Worm (Caenorhabditis elegans) whole organism, L3 larva: ENCODE data around the gene T05B4.12.

ENCODE experiments used
- R02D3.7 ChIP-seq: fragments of 150-350 bp; optimal IDR thresholded peaks from 2 replicates; lab custom pipeline; 2014; ENCODE audit warnings: missing biosample characterization, missing genetic modification characterization
- ZK546.5 ChIP-seq: sonication (generic microtip); optimal IDR thresholded peaks from 2 replicates; lab custom pipeline; 2017; ENCODE audit warnings: missing biosample characterization, missing genetic modification characterization
- aly-2 ChIP-seq: fragments of 150-350 bp; optimal IDR thresholded peaks from 2 replicates; lab custom pipeline; 2014; ENCODE audit warnings: missing biosample characterization, missing genetic modification characterization
- ama-1 ChIP-seq: fragments of 150-350 bp; optimal IDR thresholded peaks from 2 replicates; lab custom pipeline; 2018
- ceh-16 ChIP-seq: sonication (generic microtip); optimal IDR thresholded peaks from 2 replicates; lab custom pipeline; 2017; ENCODE audit warnings: missing biosample characterization, missing genetic modification characterization
- ceh-28 ChIP-seq: fragments of 150-350 bp; optimal IDR thresholded peaks from 2 replicates; lab custom pipeline; 2014; ENCODE audit warnings: missing biosample characterization, missing genetic modification reagents, missing genetic modification characterization
- ceh-82 ChIP-seq: fragments of 150-350 bp; optimal IDR thresholded peaks from 2 replicates; lab custom pipeline; 2014; ENCODE audit warnings: missing biosample characterization, missing genetic modification characterization
- ceh-9 ChIP-seq: sonication (generic microtip); optimal IDR thresholded peaks from 2 replicates; lab custom pipeline; 2018; ENCODE audit warnings: missing biosample characterization, missing genetic modification characterization
- daf-12 ChIP-seq: fragments of 150-350 bp; optimal IDR thresholded peaks from 2 replicates; lab custom pipeline; 2014; ENCODE audit warnings: missing biosample characterization, missing genetic modification reagents, missing genetic modification characterization
- egl-5 ChIP-seq: fragments of 150-350 bp; optimal IDR thresholded peaks from 2 replicates; lab custom pipeline; 2017; ENCODE audit warnings: missing biosample characterization, missing genetic modification reagents, missing genetic modification characterization, inconsistent platforms
- elt-1 ChIP-seq: fragments of 150-350 bp; optimal IDR thresholded peaks from 2 replicates; lab custom pipeline; 2014; ENCODE audit warnings: missing biosample characterization, missing genetic modification characterization
- elt-2 ChIP-seq: sonication (generic microtip); optimal IDR thresholded peaks from 2 replicates; lab custom pipeline; 2016; ENCODE audit warnings: missing genetic modification reagents, mild to moderate bottlenecking, missing genetic modification characterization, missing compliant biosample characterization
- elt-3 ChIP-seq, 3 experiments: fragments of 150-350 bp in 1 of 3; sonication (generic microtip) in 2 of 3; optimal IDR thresholded peaks; 2 replicates in 2 of 3; 4 replicates in 1 of 3; lab custom pipeline; 2014 to 2017; ENCODE audit warnings: missing biosample characterization in 3 of 3, missing genetic modification characterization in 3 of 3
- eor-1 ChIP-seq, 2 experiments: fragments of 150-350 bp; optimal IDR thresholded peaks; 2 replicates each; lab custom pipeline; 2014 to 2018; ENCODE audit warnings: missing biosample characterization in 2 of 2, missing genetic modification characterization in 2 of 2
- fkh-10 ChIP-seq: sonication (generic microtip); optimal IDR thresholded peaks from 2 replicates; lab custom pipeline; 2017; ENCODE audit warnings: missing biosample characterization, missing genetic modification reagents, missing genetic modification characterization
- fkh-2 ChIP-seq: fragments of 150-350 bp; optimal IDR thresholded peaks from 2 replicates; lab custom pipeline; 2014; ENCODE audit warnings: missing biosample characterization, missing genetic modification reagents, missing genetic modification characterization
- fos-1 ChIP-seq: fragments of 150-350 bp; optimal IDR thresholded peaks from 2 replicates; lab custom pipeline; 2014; ENCODE audit warnings: missing biosample characterization, missing genetic modification characterization
- hmg-11 ChIP-seq: sonication (generic microtip); optimal IDR thresholded peaks from 2 replicates; lab custom pipeline; 2016; ENCODE audit warnings: missing genetic modification characterization, missing compliant biosample characterization
- jun-1 ChIP-seq: fragments of 150-350 bp; optimal IDR thresholded peaks from 2 replicates; lab custom pipeline; 2014; ENCODE audit warnings: missing biosample characterization, missing genetic modification reagents, missing genetic modification characterization
- lin-39 ChIP-seq: fragments of 150-350 bp; optimal IDR thresholded peaks from 2 replicates; lab custom pipeline; 2018; ENCODE audit warnings: missing biosample characterization, missing genetic modification reagents, missing genetic modification characterization
- lsy-12 ChIP-seq: sonication (generic microtip); optimal IDR thresholded peaks from 2 replicates; lab custom pipeline; 2016; ENCODE audit warnings: mild to moderate bottlenecking, missing genetic modification characterization, missing compliant biosample characterization
- mml-1 ChIP-seq: fragments of 150-350 bp; sonication (generic microtip); optimal IDR thresholded peaks from 3 replicates; lab custom pipeline; 2014; ENCODE audit warnings: missing biosample characterization, missing genetic modification characterization
- nfya-1 ChIP-seq: sonication (generic microtip); optimal IDR thresholded peaks from 2 replicates; lab custom pipeline; 2017; ENCODE audit warnings: missing genetic modification characterization, mild to moderate bottlenecking, missing compliant biosample characterization, antibody characterized with exemption, moderate library complexity; ENCODE audit not compliant: insufficient read depth
- nhr-11 ChIP-seq: fragments of 150-350 bp; optimal IDR thresholded peaks from 2 replicates; lab custom pipeline; 2014; ENCODE audit warnings: missing biosample characterization, missing genetic modification characterization
- nhr-12 ChIP-seq: fragments of 150-350 bp; optimal IDR thresholded peaks from 2 replicates; lab custom pipeline; 2014; ENCODE audit warnings: missing biosample characterization, missing genetic modification characterization
- nhr-23 ChIP-seq: fragments of 150-350 bp; optimal IDR thresholded peaks from 2 replicates; lab custom pipeline; 2014; ENCODE audit warnings: missing biosample characterization, missing genetic modification reagents, missing genetic modification characterization
- nhr-237 ChIP-seq: fragments of 150-350 bp; optimal IDR thresholded peaks from 2 replicates; lab custom pipeline; 2014; ENCODE audit warnings: missing biosample characterization, missing genetic modification characterization
- nhr-43 ChIP-seq: sonication (generic microtip); optimal IDR thresholded peaks from 2 replicates; lab custom pipeline; 2016; ENCODE audit warnings: mild to moderate bottlenecking, missing genetic modification characterization, missing compliant biosample characterization; ENCODE audit not compliant: poor library complexity, severe bottlenecking
- nhr-76 ChIP-seq: fragments of 150-350 bp; sonication (generic microtip); optimal IDR thresholded peaks from 5 replicates; lab custom pipeline; 2014; ENCODE audit warnings: missing biosample characterization, missing genetic modification characterization
- nhr-77 ChIP-seq: fragments of 150-350 bp; optimal IDR thresholded peaks from 2 replicates; lab custom pipeline; 2014; ENCODE audit warnings: missing biosample characterization, missing genetic modification characterization
- pqm-1 ChIP-seq: fragments of 150-350 bp; optimal IDR thresholded peaks from 2 replicates; lab custom pipeline; 2017; ENCODE audit warnings: missing biosample characterization, missing genetic modification characterization, inconsistent platforms
- sea-2 ChIP-seq: fragments of 150-350 bp; sonication (generic microtip); optimal IDR thresholded peaks from 4 replicates; lab custom pipeline; 2014; ENCODE audit warnings: missing biosample characterization, missing genetic modification reagents, missing genetic modification characterization
- skn-1 ChIP-seq: fragments of 150-350 bp; optimal IDR thresholded peaks from 2 replicates; lab custom pipeline; 2014; ENCODE audit warnings: missing biosample characterization, missing genetic modification characterization
- tbx-2 ChIP-seq: sonication (generic microtip); optimal IDR thresholded peaks from 2 replicates; lab custom pipeline; 2016; ENCODE audit warnings: mild to moderate bottlenecking, missing genetic modification characterization, missing compliant biosample characterization
- unc-62 ChIP-seq: fragments of 150-350 bp; sonication (generic microtip); optimal IDR thresholded peaks from 4 replicates; lab custom pipeline; 2014; ENCODE audit warnings: missing biosample characterization, missing genetic modification reagents, missing genetic modification characterization
- zag-1 ChIP-seq: fragments of 150-350 bp; optimal IDR thresholded peaks from 2 replicates; lab custom pipeline; 2014; ENCODE audit warnings: missing biosample characterization, missing genetic modification characterization
- ztf-11 ChIP-seq: fragments of 150-350 bp; optimal IDR thresholded peaks from 2 replicates; lab custom pipeline; 2014; ENCODE audit warnings: missing biosample characterization, missing genetic modification characterization
- ztf-4 ChIP-seq: fragments of 150-350 bp; optimal IDR thresholded peaks from 2 replicates; lab custom pipeline; 2014; ENCODE audit warnings: missing biosample characterization, missing genetic modification characterization

Gene T05B4.12

ce11 chrV:4122415-4122814, 3.4 kb downstream of the T05B4.12 start, which contains the start of gene phat-5:
Gene phat-5 (minus strand): TSS chrV:4122515.
- no peak for TF ChIP-seq mml-1 (tag; lab: Kevin White, UChicago)
- TF ChIP-seq nhr-43 = no peak
- TF ChIP-seq pqm-1 (tag; lab: Kevin White, UChicago) = no peak
- TF ChIP-seq R02D3.7 = no peak
- no peak for TF ChIP-seq aly-2 (tag; lab: Kevin White, UChicago)
- TF ChIP-seq nhr-12 (tag; lab: Kevin White, UChicago) = no peak
- TF ChIP-seq ceh-16 (tag; lab: Kevin White, UChicago) = no peak
- TF ChIP-seq fkh-2 (tag; lab: Kevin White, UChicago) = no peak
- no peak for TF ChIP-seq skn-1 (tag; lab: Kevin White, UChicago)
- no peak for TF ChIP-seq nhr-11
- no peak for TF ChIP-seq nhr-76
- TF ChIP-seq lsy-12 (tag; lab: Kevin White, UChicago) = no peak
- no peak for TF ChIP-seq hmg-11 (tag; lab: Kevin White, UChicago)
- TF ChIP-seq nfya-1 = no peak

ce11 chrV:4120629-4121028, 5.2 kb downstream of the T05B4.12 start, which contains the start of gene T05B4.10:
Gene T05B4.10 (minus strand): TSS chrV:4120729.
- TF ChIP-seq lin-39 (no peak), ceh-16 (tag; lab: Kevin White, UChicago) (no peak), skn-1 (tag; lab: Kevin White, UChicago) (no peak), ZK546.5 (tag; lab: Kevin White, UChicago) (no peak), egl-5 (tag; lab: Kevin White, UChicago) (no peak), elt-1 (tag; lab: Kevin White, UChicago) (no peak), fkh-2 (tag; lab: Kevin White, UChicago) (no peak)

- TF ChIP-seq ceh-9 (tag; lab: Kevin White, UChicago) = no peak
- no peak for TF ChIP-seq ceh-28 (tag; lab: Kevin White, UChicago)
- no peak for TF ChIP-seq nhr-23 (tag; lab: Kevin White, UChicago)
- TF ChIP-seq ZK546.5 (tag; lab: Kevin White, UChicago) = no peak
- TF ChIP-seq elt-1 (tag; lab: Kevin White, UChicago) = no peak
- no peak for TF ChIP-seq nhr-237 (tag; lab: Kevin White, UChicago)
- no peak for TF ChIP-seq nhr-77 (tag; lab: Kevin White, UChicago)
- no peak for TF ChIP-seq nhr-11
- TF ChIP-seq ztf-11 = no peak
- TF ChIP-seq fos-1 (tag; lab: Kevin White, UChicago) = no peak
- no peak for TF ChIP-seq ama-1 (lab: Kevin White, UChicago)
- no peak for TF ChIP-seq ztf-4 (tag; lab: Kevin White, UChicago)
- TF ChIP-seq ceh-16 (tag; lab: Kevin White, UChicago) = no peak
- no peak for TF ChIP-seq eor-1 (tag; optimal IDR thresholded peaks at IDR 0.05; lab: Kevin White, UChicago)
- TF ChIP-seq R02D3.7 = no peak
- TF ChIP-seq pqm-1 (tag; lab: Kevin White, UChicago) = no peak
- TF ChIP-seq daf-12 (tag; lab: Kevin White, UChicago) = no peak
- TF ChIP-seq aly-2 (tag; lab: Kevin White, UChicago) = no peak
Observed at ce11 chrV:4118332-4118731, 7.5 kb downstream of the T05B4.12 start, which contains the start of gene T05B4.9. Gene T05B4.9 (minus strand): TSS chrV:4118432.

ce11 chrV:4116071-4116470, 9.8 kb downstream of the T05B4.12 start, which contains the start of gene T05B4.8:
Gene T05B4.8 (minus strand): TSS chrV:4116171.
- TF ChIP-seq unc-62 (no peak), ceh-82 (tag; lab: Kevin White, UChicago) (no peak), jun-1 (tag; lab: Kevin White, UChicago) (no peak), ceh-28 (tag; lab: Kevin White, UChicago) (no peak), R02D3.7 (no peak), ztf-11 (no peak), ama-1 (lab: Kevin White, UChicago) (no peak), ZK546.5 (tag; lab: Kevin White, UChicago) (no peak), ceh-16 (tag; lab: Kevin White, UChicago) (no peak), elt-1 (tag; lab: Kevin White, UChicago) (no peak), fkh-10 (GFP tag; lab: Kevin White, UChicago) (no peak), elt-2 (no peak)

- TF ChIP-seq zag-1 (tag; lab: Kevin White, UChicago) = no peak
- no peak for TF ChIP-seq nhr-23 (tag; lab: Kevin White, UChicago)
- TF ChIP-seq sea-2 (GFP tag; lab: Kevin White, UChicago) = no peak
- TF ChIP-seq tbx-2 (tag; lab: Kevin White, UChicago) = no peak
- no peak for TF ChIP-seq fkh-10 (GFP tag; lab: Kevin White, UChicago)
- TF ChIP-seq fos-1 (tag; lab: Kevin White, UChicago) = no peak
- TF ChIP-seq elt-2 = no peak
- TF ChIP-seq elt-3 (tag; optimal IDR thresholded peaks at IDR 0.05; lab: Kevin White, UChicago) = no peak
- TF ChIP-seq, all 47 proteins: peak for 0
Observed at ce11 chrV:4114627-4115026, 11.2 kb downstream of the T05B4.12 start, which contains the start of gene srw-133. Gene srw-133 (minus strand): TSS chrV:4114727.
